Worm (Caenorhabditis elegans) whole organism, L1 larva: ENCODE data around the gene Y54E2A.9.

Experiments used
- C34B4.2 ChIP-seq: sonication (generic microtip); optimal IDR thresholded peaks from 2 replicates; lab custom pipeline; 2017; ENCODE audit warnings: mild to moderate bottlenecking, missing genetic modification characterization, missing compliant biosample characterization
- aha-1 ChIP-seq: fragments of 150-350 bp; optimal IDR thresholded peaks from 2 replicates; lab custom pipeline; 2014; ENCODE audit warnings: missing biosample characterization, missing genetic modification characterization
- ceh-63 ChIP-seq: fragments of 200-800 bp; sonication (Bioruptor generic); optimal IDR thresholded peaks from 2 replicates; lab custom pipeline; 2018; ENCODE audit warnings: mild to moderate bottlenecking, missing genetic modification characterization, missing compliant biosample characterization
- ceh-8 ChIP-seq: fragments of 200-800 bp; sonication (Bioruptor generic); optimal IDR thresholded peaks from 2 replicates; lab custom pipeline; 2018; ENCODE audit warnings: mild to moderate bottlenecking, missing genetic modification characterization, moderate library complexity, missing compliant biosample characterization
- ceh-82 ChIP-seq, 3 experiments: fragments of 150-350 bp in 1 of 3; sonication (generic microtip) in 2 of 3; optimal IDR thresholded peaks; 2 replicates each; lab custom pipeline; 2014 to 2017; ENCODE audit warnings: missing biosample characterization in 3 of 3, missing genetic modification characterization in 3 of 3
- dsc-1 ChIP-seq: sonication (generic microtip); optimal IDR thresholded peaks from 2 replicates; lab custom pipeline; 2016; ENCODE audit warnings: mild to moderate bottlenecking, missing genetic modification characterization, missing compliant biosample characterization
- efl-1 ChIP-seq, 4 experiments: fragments of 150-350 bp; optimal IDR thresholded peaks in 3 of 4; peaks in 1 of 4; 1 replicate in 1 of 4; 2 replicates in 3 of 4; lab custom pipeline; 2014; ENCODE audit warnings: missing biosample characterization in 2 of 4, missing genetic modification characterization in 2 of 4, missing genetic modification reagents in 2 of 4
- efl-3 ChIP-seq: fragments of 200-800 bp; sonication (Bioruptor generic); optimal IDR thresholded peaks from 2 replicates; lab custom pipeline; 2018; ENCODE audit warnings: mild to moderate bottlenecking, missing genetic modification characterization, missing compliant biosample characterization
- egl-13 ChIP-seq: sonication (generic microtip); optimal IDR thresholded peaks from 2 replicates; lab custom pipeline; 2016; ENCODE audit warnings: missing genotype, missing genetic modification reagents, missing genetic modification characterization, missing compliant biosample characterization
- fkh-8 ChIP-seq: sonication (generic microtip); optimal IDR thresholded peaks from 2 replicates; lab custom pipeline; 2016; ENCODE audit warnings: mild to moderate bottlenecking, missing genetic modification characterization, missing compliant biosample characterization
- grh-1 ChIP-seq: fragments of 200-800 bp; sonication (Bioruptor generic); IDR thresholded peaks from 2 replicates; pipeline ENCODE4 v1.3.6; 2022; ENCODE audit warnings: missing genetic modification reagents, missing genetic modification characterization, missing compliant biosample characterization
- lin-13 ChIP-seq: fragments of 150-350 bp; optimal IDR thresholded peaks from 2 replicates; lab custom pipeline; 2014; ENCODE audit warnings: missing biosample characterization, missing genetic modification reagents, missing genetic modification characterization
- mab-9 ChIP-seq: fragments of 200-800 bp; sonication (Bioruptor generic); IDR thresholded peaks from 2 replicates; pipeline ENCODE4 v1.3.6; 2022; ENCODE audit warnings: missing genetic modification reagents, missing genetic modification characterization, missing compliant biosample characterization
- nhr-12 ChIP-seq: sonication (generic microtip); optimal IDR thresholded peaks from 2 replicates; lab custom pipeline; 2017; ENCODE audit warnings: missing biosample characterization, missing genetic modification characterization
- nhr-47 ChIP-seq: sonication (generic microtip); optimal IDR thresholded peaks from 2 replicates; lab custom pipeline; 2016; ENCODE audit warnings: mild to moderate bottlenecking, missing genetic modification characterization, moderate library complexity, missing compliant biosample characterization
- nhr-85 ChIP-seq: sonication (generic microtip); peaks from one replicate; lab custom pipeline; 2016; ENCODE audit warnings: missing genetic modification characterization, inconsistent platforms, missing compliant biosample characterization
- pax-3 ChIP-seq: fragments of 200-800 bp; sonication (Bioruptor generic); optimal IDR thresholded peaks from 2 replicates; lab custom pipeline; 2018; ENCODE audit warnings: mild to moderate bottlenecking, missing genetic modification characterization, moderate library complexity, missing compliant biosample characterization
- pqm-1 ChIP-seq: sonication (generic microtip); optimal IDR thresholded peaks from 3 replicates; lab custom pipeline; 2017; ENCODE audit warnings: missing biosample characterization, missing genetic modification characterization
- sox-4 ChIP-seq: sonication (generic microtip); optimal IDR thresholded peaks from 2 replicates; lab custom pipeline; 2016; ENCODE audit warnings: missing genetic modification characterization, missing compliant biosample characterization
- zag-1 ChIP-seq: fragments of 150-350 bp; optimal IDR thresholded peaks from 2 replicates; lab custom pipeline; 2014; ENCODE audit warnings: missing biosample characterization, missing genetic modification characterization

The Y54E2A.9 gene

DNA sequence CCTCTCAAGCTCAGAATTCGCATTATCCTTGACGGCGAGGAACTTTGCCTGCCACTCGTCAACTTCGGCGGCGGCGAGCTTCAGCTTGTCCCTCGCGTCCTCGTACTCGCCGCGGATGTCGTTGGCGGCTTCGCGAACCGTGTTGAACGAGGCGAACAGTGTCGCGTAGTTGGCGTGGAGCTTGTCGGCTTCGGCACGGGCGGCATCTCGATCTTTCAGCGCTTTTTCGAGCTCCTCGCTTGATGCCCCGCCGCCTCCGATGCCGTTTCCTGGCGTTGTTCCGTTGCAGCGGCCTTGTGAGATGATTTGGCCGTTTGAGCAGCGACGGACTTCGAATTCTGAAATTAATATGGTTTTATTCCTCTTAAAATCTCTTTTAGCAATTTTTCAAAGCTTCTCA, 32.6 kb downstream of the Y54E2A.9 start:
- TF ChIP-seq pax-3, result no peak
- TF ChIP-seq grh-1, result no peak
- TF ChIP-seq efl-3, result no peak
- TF ChIP-seq nhr-85 (tag; lab: Kevin White, UChicago), result no peak
- no peak for TF ChIP-seq ceh-82 (tag; optimal IDR thresholded peaks at IDR 0.05; lab: Kevin White, UChicago)
- TF ChIP-seq egl-13 (tag; lab: Kevin White, UChicago), result no peak
- TF ChIP-seq ceh-8 (GFP tag; lab: Kevin White, UChicago), result no peak
- no peak for TF ChIP-seq zag-1 (tag; lab: Kevin White, UChicago)

DNA sequence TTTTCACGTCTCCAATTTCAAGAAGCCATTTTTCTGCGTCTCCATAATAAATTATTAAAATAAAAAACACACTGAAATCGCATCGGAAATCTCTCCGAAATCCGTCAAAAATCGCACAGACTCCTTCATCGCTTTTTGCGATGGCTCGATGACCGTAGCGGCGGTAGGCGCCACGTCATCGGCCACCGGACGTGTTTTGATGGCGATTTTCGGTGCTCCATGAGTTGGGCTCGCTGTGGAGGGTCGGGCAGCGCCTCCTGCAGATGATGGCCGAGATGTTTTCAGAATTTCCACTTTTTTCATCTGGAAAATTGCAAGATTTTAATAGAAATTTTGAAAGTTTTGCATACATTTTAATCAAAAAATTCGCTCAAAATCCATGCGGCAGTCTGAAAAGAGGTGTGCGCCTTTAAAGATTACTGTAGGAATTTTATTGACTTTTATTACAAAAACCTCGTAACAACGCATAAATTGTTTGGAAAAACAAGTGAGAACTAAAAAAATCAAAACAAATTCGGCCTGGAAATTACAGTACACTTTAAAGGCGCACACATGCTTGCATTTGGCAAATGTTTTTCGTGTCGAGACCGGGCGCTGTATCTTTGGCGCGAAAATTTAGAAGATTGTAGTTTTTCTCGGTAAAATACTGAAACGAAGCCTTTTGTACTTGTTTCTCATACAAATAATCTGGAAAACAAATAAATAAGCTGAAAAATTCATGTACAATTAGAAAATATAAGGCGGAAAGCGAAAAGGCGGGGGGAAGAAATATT, 33.4 kb downstream of the Y54E2A.9 start, which contains the start of gene smg-9:
Gene smg-9, minus strand, starts transcription at position 663 of the 773 bp plus-strand sequence.
- TF ChIP-seq mab-9 (GFP tag; lab: Robert Waterston, UW) (no peak), nhr-12 (tag; lab: Kevin White, UChicago) (no peak), pqm-1 (tag; lab: Kevin White, UChicago) (no peak), efl-1 (optimal IDR thresholded peaks at IDR 0.05; lab: Kevin White, UChicago) (no peak), efl-1 (GFP tag; optimal IDR thresholded peaks at IDR 0.05 in 1 of 2; lab: Kevin White, UChicago) (peak in 1 of 2 experiments; percentile 46)

DNA sequence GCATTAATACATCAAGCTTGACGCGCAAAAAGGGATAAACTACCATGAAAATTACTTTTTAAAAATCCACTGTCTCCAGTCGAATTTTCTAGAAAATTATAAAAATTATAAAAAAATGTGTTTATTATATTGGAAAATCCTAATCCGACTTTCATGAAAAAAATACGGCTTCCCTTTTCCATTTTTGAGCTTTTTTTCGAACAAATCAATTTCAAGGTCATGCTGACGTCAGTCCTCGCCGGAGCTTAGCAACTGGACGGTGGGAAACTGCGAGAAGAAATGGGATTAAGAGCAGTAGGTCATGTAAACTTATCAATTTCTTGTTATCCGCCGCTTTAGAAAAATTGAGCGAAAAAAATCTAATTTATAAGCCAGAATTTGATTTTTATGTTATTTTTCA, 40.7 kb downstream of the Y54E2A.9 start:
- TF ChIP-seq C34B4.2 (tag; lab: Kevin White, UChicago), result no peak
- TF ChIP-seq sox-4 (tag; lab: Kevin White, UChicago), result no peak
- peak; percentile 64 for TF ChIP-seq dsc-1
- peak; percentile 28 for TF ChIP-seq nhr-47
- TF ChIP-seq fkh-8 (tag; lab: Kevin White, UChicago), result peak; percentile 38
- TF ChIP-seq ceh-63 (GFP tag; lab: Kevin White, UChicago), result no peak
- TF ChIP-seq efl-1 (optimal IDR thresholded peaks at IDR 0.05; lab: Kevin White, UChicago), result no peak
- TF ChIP-seq efl-1 (GFP tag; optimal IDR thresholded peaks at IDR 0.05 in 1 of 2; lab: Kevin White, UChicago), result peak in 1 of 2 experiments; percentile 31
- peak; percentile 58 for TF ChIP-seq pax-3

DNA sequence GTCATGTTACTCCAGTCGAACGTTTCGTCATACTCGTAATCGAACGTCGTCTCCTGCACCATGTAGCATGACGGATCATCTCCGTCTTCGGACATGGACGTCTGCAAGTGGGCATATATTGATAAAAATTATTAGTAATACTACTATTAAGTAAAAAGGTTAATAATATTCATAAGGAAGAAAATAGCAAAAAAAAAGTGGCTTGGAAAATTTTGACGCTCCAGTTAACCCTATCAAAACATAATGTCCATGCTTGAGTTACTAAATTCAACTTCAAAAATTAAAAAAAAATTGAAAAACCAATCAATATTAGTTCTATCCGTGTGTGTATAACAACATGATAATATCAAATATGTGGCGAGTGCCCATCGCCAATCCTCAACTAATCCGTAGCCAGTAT, 46.7 kb downstream of the Y54E2A.9 start, which contains the start of gene npr-34:
Gene npr-34, minus strand, starts transcription at position 101 of the 400 bp plus-strand sequence.
- TF ChIP-seq lin-13 (no peak), aha-1 (tag; lab: Kevin White, UChicago) (no peak)
